Fruit fly (Drosophila melanogaster): Measurements from ENCODE around the gene Pgam5.

Pgam5 gene

dm6 chrX:1849914-1850313 is 23.5 kb downstream of the Pgam5 start (continued):
- TF ChIP-seq tll (GFP tag; optimal IDR thresholded peaks at IDR 0.05) (no peak), CG16815 (GFP tag; optimal IDR thresholded peaks at IDR 0.05) (peak; percentile 63), Hr3 (GFP tag; optimal IDR thresholded peaks at IDR 0.05) (peak; percentile 70), CG6175 (GFP tag; IDR thresholded peaks at IDR 0.05) (0 out of 3 replicates have a peak, but pooled peaks have one; percentile 43), amos (GFP tag; IDR thresholded peaks at IDR 0.05; ENCODE audit: partially characterized antibody) (no peak), sna (GFP tag; IDR thresholded peaks at IDR 0.05; ENCODE audit: partially characterized antibody) (no peak), sob (GFP tag; IDR thresholded peaks at IDR 0.05) (peak; percentile 86), Sin3A (optimal IDR thresholded peaks at IDR 0.05) (no peak), CG1792 (GFP tag; optimal IDR thresholded peaks at IDR 0.05) (peak; percentile 58), nerfin-2 (GFP tag; IDR thresholded peaks at IDR 0.05; ENCODE audit: partially characterized antibody) (no peak), odd (GFP tag; optimal IDR thresholded peaks at IDR 0.05) (peak; percentile 74), Atf3 (GFP tag; optimal IDR thresholded peaks at IDR 0.05) (peak; percentile 36), CG5953 (GFP tag; IDR thresholded peaks at IDR 0.05) (no peak), CG18476 (GFP tag; optimal IDR thresholded peaks at IDR 0.05) (peak; percentile 82), lola (GFP tag; optimal IDR thresholded peaks at IDR 0.05) (peak in 1 of 3 experiments; percentile 52), Atf6 (GFP tag; IDR thresholded peaks at IDR 0.05) (peak; percentile 93), CG6813 (GFP tag; optimal IDR thresholded peaks at IDR 0.05) (peak; percentile 89), ham (GFP tag; IDR thresholded peaks at IDR 0.05) (peak; percentile 42; the same call in 1 of the 2 replicates), CG8765 (GFP tag; IDR thresholded peaks at IDR 0.05) (no peak), CG1233 (GFP tag; optimal IDR thresholded peaks at IDR 0.05) (peak; percentile 86), CG32767 (GFP tag; IDR thresholded peaks at IDR 0.05) (peak; percentile 48), Doc2 (GFP tag; IDR thresholded peaks at IDR 0.05) (0 out of 2 replicates have a peak, but pooled peaks have one; percentile 47), CG7556 (GFP tag; optimal IDR thresholded peaks at IDR 0.05) (peak; percentile 90), CG10267 (tag; optimal IDR thresholded peaks at IDR 0.05) (peak; percentile 76), gsb-n (tag; optimal IDR thresholded peaks at IDR 0.05) (peak; percentile 64), D19B (GFP tag; optimal IDR thresholded peaks at IDR 0.05) (peak; percentile 85), Spps (tag; optimal IDR thresholded peaks at IDR 0.05) (peak; percentile 46), dmrt99B (tag; optimal IDR thresholded peaks at IDR 0.05) (peak; percentile 86), CG30403 (GFP tag; optimal IDR thresholded peaks at IDR 0.05) (peak; percentile 88), lbe (GFP tag; optimal IDR thresholded peaks at IDR 0.05) (peak; percentile 22), CG10431 (GFP tag; optimal IDR thresholded peaks at IDR 0.05) (no peak), trem (tag; optimal IDR thresholded peaks at IDR 0.05) (peak; percentile 63), Camta (GFP tag; optimal IDR thresholded peaks at IDR 0.05) (peak; percentile 47), CG18599 (GFP tag; optimal IDR thresholded peaks at IDR 0.05) (peak; percentile 96), NC2α (GFP tag; optimal IDR thresholded peaks at IDR 0.05) (no peak), prd (optimal IDR thresholded peaks at IDR 0.05) (no peak), prd (GFP tag; IDR thresholded peaks at IDR 0.05) (peak; percentile 81), Bdp1 (GFP tag; optimal IDR thresholded peaks at IDR 0.05) (peak; percentile 44), CG17802 (tag; optimal IDR thresholded peaks at IDR 0.05) (peak; percentile 37), CG11723 (GFP tag; optimal IDR thresholded peaks at IDR 0.05) (peak; percentile 63), tio (GFP tag; optimal IDR thresholded peaks at IDR 0.05) (peak; percentile 81), CG12769 (tag; optimal IDR thresholded peaks at IDR 0.05) (peak; percentile 95), eyg (GFP tag; optimal IDR thresholded peaks at IDR 0.05) (peak; percentile 44), CG1647 (GFP tag; optimal IDR thresholded peaks at IDR 0.05) (peak; percentile 79), tgo (GFP tag; IDR thresholded peaks at IDR 0.05) (peak; percentile 81), Poxn (GFP tag; IDR thresholded peaks at IDR 0.05) (peak; percentile 66; the same call in 1 of the 2 replicates), Trl (optimal IDR thresholded peaks at IDR 0.05) (no peak), Trl (GFP tag; optimal IDR thresholded peaks at IDR 0.05) (peak; percentile 74), CG14441 (GFP tag; IDR thresholded peaks at IDR 0.05) (peak; percentile 63), sens (GFP tag) (peak; percentile 92), CG17385 (GFP tag; optimal IDR thresholded peaks at IDR 0.05) (peak; percentile 85)

All from whole organism, embryonic.